Fruit fly (Drosophila melanogaster): ENCODE results near the gene Cpr76Ba.

DNA sequence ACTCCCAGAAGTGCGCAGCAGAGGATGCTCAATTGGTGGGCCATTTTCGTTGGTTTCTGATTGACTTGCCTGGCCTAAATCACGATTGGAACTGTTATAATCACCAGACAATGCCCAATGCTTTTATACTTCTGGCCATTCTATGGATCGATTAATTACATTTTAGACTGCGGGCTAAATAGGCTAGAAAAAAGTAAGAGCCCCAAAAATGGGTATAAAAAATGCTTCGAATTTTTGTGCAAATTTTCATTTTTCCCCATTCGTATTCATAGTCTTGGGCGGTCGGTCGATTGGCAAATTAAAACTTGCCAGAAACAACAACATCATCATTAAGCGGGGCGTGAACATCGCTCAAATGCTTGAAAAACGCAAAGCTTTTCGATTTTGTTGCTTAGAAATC is at the start of gene Cpr76Ba:
- no peak for TF ChIP-seq Dll (optimal IDR thresholded peaks at IDR 0.05)
- TF ChIP-seq usp (GFP tag; optimal IDR thresholded peaks at IDR 0.05) = no peak
- TF ChIP-seq EcR (GFP tag; optimal IDR thresholded peaks at IDR 0.05) = no peak
- no peak for TF ChIP-seq psq (optimal IDR thresholded peaks at IDR 0.05)
- TF ChIP-seq pan (optimal IDR thresholded peaks at IDR 0.05) = no peak

All from whole organism.